Worm (Caenorhabditis elegans) whole organism, midembryonic: ENCODE results near the gene npr-36.

Source experiments
- flt-1 ChIP-seq: fragments of 200-800 bp; sonication (Bioruptor generic); IDR thresholded peaks from 2 replicates; pipeline ENCODE4 v1.3.6; 2022; ENCODE audit warnings: missing genetic modification characterization, missing compliant biosample characterization
- klf-2 ChIP-seq: fragments of 200-800 bp; sonication (Bioruptor generic); conservative IDR thresholded peaks from 2 replicates; pipeline ENCODE4 v1.3.6; 2022; ENCODE audit warnings: missing genetic modification reagents, missing genetic modification characterization, missing compliant biosample characterization

- TF ChIP-seq flt-1 (GFP tag; lab: Robert Waterston, UW), result no peak
- no peak for TF ChIP-seq klf-2 (GFP tag; lab: Robert Waterston, UW)
These were observed 19.1 kb upstream of the npr-36 start, which contains the start of gene C53C11.1 for ce11 chrX:17340484-17340883.
